Fruit fly (Drosophila melanogaster): Measurements from ENCODE around the gene CG7377.

CG7377 gene

DNA sequence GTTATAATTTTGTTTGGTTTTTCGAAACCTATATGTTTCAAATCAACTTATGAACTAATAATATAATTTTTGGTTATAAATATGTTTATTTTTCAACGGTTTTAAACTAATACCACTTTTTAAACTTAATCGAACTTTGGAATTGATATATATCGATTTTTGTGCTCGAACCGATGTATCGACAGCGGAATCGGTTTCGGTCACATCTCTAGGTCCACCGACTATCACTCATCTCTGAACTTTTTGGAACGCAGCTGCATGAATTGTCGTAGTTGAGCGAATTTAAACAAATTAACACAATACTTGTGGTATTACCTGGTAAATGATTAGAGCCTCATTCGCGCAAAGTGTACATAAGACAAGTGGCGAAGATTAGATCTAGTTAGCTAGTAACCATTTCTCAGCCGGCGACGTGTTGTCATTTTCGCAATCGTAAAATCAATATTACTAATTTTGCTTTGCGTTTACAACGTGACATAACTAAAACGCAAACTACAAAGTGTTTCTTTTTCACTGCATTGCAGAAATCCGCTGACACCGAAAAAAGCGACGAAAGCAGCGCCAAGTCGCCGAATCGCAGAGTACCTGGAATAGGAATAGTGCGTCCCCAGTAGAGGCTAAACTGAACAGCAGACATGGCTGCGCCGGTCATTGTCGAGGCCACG is 38.5 kb downstream of the CG7377 start, which contains the start of gene Apt1 (continued):
- TF ChIP-seq h (GFP tag; optimal IDR thresholded peaks at IDR 0.05) (peak; percentile 17), N (GFP tag; optimal IDR thresholded peaks at IDR 0.05) (no peak), psq (GFP tag; optimal IDR thresholded peaks at IDR 0.05) (no peak), CrebA (GFP tag; optimal IDR thresholded peaks at IDR 0.05; ENCODE audit: borderline replicate concordance) (no peak), Rel (GFP tag; optimal IDR thresholded peaks at IDR 0.05) (no peak), Rel (tag; optimal IDR thresholded peaks at IDR 0.05) (peak; percentile 9), Vsx2 (GFP tag; optimal IDR thresholded peaks at IDR 0.05; ENCODE audit: partially characterized antibody) (no peak)

DNA sequence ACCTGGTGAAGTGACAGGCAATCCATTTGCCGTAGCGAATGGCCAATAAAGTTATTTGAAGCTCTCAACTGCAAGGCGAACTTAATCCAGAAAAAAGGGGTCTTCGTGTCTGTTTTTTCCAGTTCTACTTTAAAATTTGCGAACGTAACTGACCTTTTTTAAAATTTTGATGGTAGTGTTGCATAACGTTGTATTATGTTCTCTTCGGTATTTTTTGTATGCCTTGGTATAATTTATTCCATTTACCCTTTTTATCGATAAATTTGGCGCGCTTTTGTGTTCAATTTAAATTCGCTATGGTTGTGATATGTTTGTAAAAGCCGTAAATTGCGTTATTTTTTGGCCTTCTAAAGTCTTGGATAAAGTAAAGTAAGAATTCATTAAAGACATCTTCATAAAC is 41.2 kb downstream of the CG7377 start:
- peak in 1 of 2 experiments; percentile 4 for TF ChIP-seq foxo (GFP tag; optimal IDR thresholded peaks at IDR 0.05)
- no peak for TF ChIP-seq HLH106 (tag; optimal IDR thresholded peaks at IDR 0.05)
- TF ChIP-seq Hnf4 (GFP tag; optimal IDR thresholded peaks at IDR 0.05), result peak; percentile 37
- no peak for TF ChIP-seq rgr (GFP tag; optimal IDR thresholded peaks at IDR 0.05)
- TF ChIP-seq Rel (GFP tag; optimal IDR thresholded peaks at IDR 0.05), result no peak
- no peak for TF ChIP-seq Rel (tag; optimal IDR thresholded peaks at IDR 0.05)
- TF ChIP-seq h (GFP tag; optimal IDR thresholded peaks at IDR 0.05), result no peak
- no peak for TF ChIP-seq usp (GFP tag; optimal IDR thresholded peaks at IDR 0.05)
- TF ChIP-seq Mio (GFP tag; optimal IDR thresholded peaks at IDR 0.05), result no peak
- no peak for TF ChIP-seq Hr83 (GFP tag; optimal IDR thresholded peaks at IDR 0.05; ENCODE audit: poor library complexity, severe bottlenecking)
- TF ChIP-seq Sp1 (GFP tag; optimal IDR thresholded peaks at IDR 0.05), result no peak
- TF ChIP-seq Myc (optimal IDR thresholded peaks at IDR 0.05), result no peak
- TF ChIP-seq CG32264 (GFP tag; optimal IDR thresholded peaks at IDR 0.05), result no peak
- no peak for TF ChIP-seq Dfd (GFP tag; optimal IDR thresholded peaks at IDR 0.05)
- TF ChIP-seq Vsx2 (GFP tag; optimal IDR thresholded peaks at IDR 0.05; ENCODE audit: partially characterized antibody), result no peak
- no peak for TF ChIP-seq Hr78 (GFP tag; optimal IDR thresholded peaks at IDR 0.05)
- TF ChIP-seq sv (GFP tag; optimal IDR thresholded peaks at IDR 0.05), result no peak
- TF ChIP-seq brk (GFP tag; optimal IDR thresholded peaks at IDR 0.05), result peak; percentile 1
- TF ChIP-seq dl (GFP tag; optimal IDR thresholded peaks at IDR 0.05; ENCODE audit: insufficient read depth in 1 of 2, partially characterized antibody in 2 of 2), result no peak
- TF ChIP-seq CG9705 (GFP tag; optimal IDR thresholded peaks at IDR 0.05), result no peak
- no peak for TF ChIP-seq Abd-B (GFP tag; optimal IDR thresholded peaks at IDR 0.05)
- no peak for TF ChIP-seq pan (optimal IDR thresholded peaks at IDR 0.05)
- TF ChIP-seq ey (GFP tag; optimal IDR thresholded peaks at IDR 0.05), result no peak
- no peak for TF ChIP-seq N (GFP tag; optimal IDR thresholded peaks at IDR 0.05)
- TF ChIP-seq GATAd (GFP tag; optimal IDR thresholded peaks at IDR 0.05), result no peak
- TF ChIP-seq psq (GFP tag; optimal IDR thresholded peaks at IDR 0.05), result no peak
- TF ChIP-seq woc (GFP tag; optimal IDR thresholded peaks at IDR 0.05), result no peak
- no peak for TF ChIP-seq br (GFP tag; optimal IDR thresholded peaks at IDR 0.05)
- TF ChIP-seq Jra (GFP tag; optimal IDR thresholded peaks at IDR 0.05), result peak; percentile 6
- peak; percentile 1 for TF ChIP-seq dsf (GFP tag; optimal IDR thresholded peaks at IDR 0.05; ENCODE audit: borderline replicate concordance)
- TF ChIP-seq fru (GFP tag; optimal IDR thresholded peaks at IDR 0.05), result no peak
- no peak for TF ChIP-seq Dif (GFP tag; optimal IDR thresholded peaks at IDR 0.05; ENCODE audit: partially characterized antibody)
- no peak for TF ChIP-seq CrebA (GFP tag; optimal IDR thresholded peaks at IDR 0.05; ENCODE audit: borderline replicate concordance)
- TF ChIP-seq OdsH (GFP tag; optimal IDR thresholded peaks at IDR 0.05), result no peak
- TF ChIP-seq tai (GFP tag; optimal IDR thresholded peaks at IDR 0.05), result peak; percentile 40
- no peak for TF ChIP-seq jim (GFP tag; optimal IDR thresholded peaks at IDR 0.05)
- TF ChIP-seq lola (GFP tag; optimal IDR thresholded peaks at IDR 0.05), result no peak
- TF ChIP-seq dmrt93B (GFP tag; optimal IDR thresholded peaks at IDR 0.05), result no peak

DNA sequence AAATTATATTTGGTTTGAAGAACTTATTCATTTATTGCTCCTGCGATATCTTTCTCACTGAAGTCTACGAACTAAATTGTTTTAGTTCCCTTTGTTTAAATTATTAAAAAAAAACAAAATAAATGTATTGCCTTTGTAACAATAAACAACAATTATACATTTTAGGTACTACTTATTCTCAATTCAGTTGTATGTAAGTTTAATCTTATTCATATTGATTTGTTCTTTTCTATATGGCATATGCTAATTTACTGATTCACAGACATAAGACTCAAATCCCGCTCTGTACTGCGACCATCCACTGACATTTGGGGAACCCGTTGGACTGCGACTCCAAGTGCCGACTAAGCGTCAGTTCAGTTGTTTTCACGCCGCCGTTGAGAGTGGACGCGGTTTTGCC is 41.6 kb downstream of the CG7377 start, which contains the start of gene CG32091:
Gene CG32091 (plus strand): TSS at position 301 of the 400 bp plus-strand sequence.
- no peak for TF ChIP-seq Rel (GFP tag; optimal IDR thresholded peaks at IDR 0.05)
- peak; percentile 41 for TF ChIP-seq Rel (tag; optimal IDR thresholded peaks at IDR 0.05)
- TF ChIP-seq Hr78 (GFP tag; optimal IDR thresholded peaks at IDR 0.05), result no peak
